Worm (Caenorhabditis elegans) whole organism, early embryonic: ENCODE measurements around the gene ZK863.8.
A peak's percentile ranks its signal among the peaks of the same experiment; 100 is the strongest.

Experiments
- B0310.2 ChIP-seq: sonication (generic microtip); optimal IDR thresholded peaks from 2 replicates; lab custom pipeline; 2016; ENCODE audit warnings: mild to moderate bottlenecking, missing genetic modification characterization, missing compliant biosample characterization
- F13C5.2 ChIP-seq: sonication (generic microtip); optimal IDR thresholded peaks from 2 replicates; lab custom pipeline; 2017; ENCODE audit warnings: mild to moderate bottlenecking, missing genetic modification characterization, inconsistent platforms, missing compliant biosample characterization
- aly-1 ChIP-seq: sonication (generic microtip); optimal IDR thresholded peaks from 2 replicates; lab custom pipeline; 2016; ENCODE audit warnings: missing genetic modification characterization, missing compliant biosample characterization
- ama-1 ChIP-seq: fragments of 150-350 bp; optimal IDR thresholded peaks from 2 replicates; lab custom pipeline; 2014
- ceh-13 ChIP-seq: fragments of 200-800 bp; sonication (Bioruptor generic); optimal IDR thresholded peaks from 2 replicates; lab custom pipeline; 2018; ENCODE audit warnings: mild to moderate bottlenecking, missing genetic modification characterization, missing compliant biosample characterization
- ceh-36 ChIP-seq: sonication (generic microtip); optimal IDR thresholded peaks from 2 replicates; lab custom pipeline; 2016; ENCODE audit warnings: missing genetic modification characterization, inconsistent platforms, missing compliant biosample characterization
- ets-7 ChIP-seq: sonication (generic microtip); optimal IDR thresholded peaks from 2 replicates; lab custom pipeline; 2016; ENCODE audit warnings: missing genotype, missing genetic modification characterization, missing compliant biosample characterization
- flt-1 ChIP-seq: fragments of 200-800 bp; sonication (Bioruptor generic); IDR thresholded peaks from 2 replicates; pipeline ENCODE4 v1.3.6; 2022; ENCODE audit warnings: missing genetic modification characterization, missing compliant biosample characterization
- hmbx-1 ChIP-seq: sonication (generic microtip); optimal IDR thresholded peaks from 2 replicates; lab custom pipeline; 2016; ENCODE audit warnings: mild to moderate bottlenecking, missing genetic modification characterization, missing compliant biosample characterization
- hmg-4 ChIP-seq: fragments of 200-800 bp; sonication (Bioruptor generic); optimal IDR thresholded peaks from 2 replicates; lab custom pipeline; 2018; ENCODE audit warnings: mild to moderate bottlenecking, missing genetic modification characterization, missing compliant biosample characterization
- hnd-1 ChIP-seq: sonication (generic microtip); optimal IDR thresholded peaks from 2 replicates; lab custom pipeline; 2016; ENCODE audit warnings: missing genetic modification characterization, missing compliant biosample characterization
- pes-1 ChIP-seq: fragments of 200-800 bp; sonication (Bioruptor generic); IDR thresholded peaks from 2 replicates; pipeline ENCODE4 v1.3.6; 2022; ENCODE audit warnings: missing genetic modification reagents, missing genetic modification characterization, missing compliant biosample characterization
- scrt-1 ChIP-seq: fragments of 200-800 bp; sonication (Bioruptor generic); IDR thresholded peaks from 2 replicates; pipeline ENCODE4 v1.3.6; 2022; ENCODE audit warnings: missing genetic modification characterization, missing compliant biosample characterization
- sea-1 ChIP-seq: fragments of 200-800 bp; sonication (Bioruptor generic); conservative IDR thresholded peaks from 2 replicates; pipeline ENCODE4 v1.3.6; 2022; ENCODE audit warnings: missing genetic modification characterization, missing compliant biosample characterization
- tbx-11 ChIP-seq: fragments of 200-800 bp; sonication (Bioruptor generic); IDR thresholded peaks from 2 replicates; pipeline ENCODE4 v1.3.6; 2022; ENCODE audit warnings: missing genetic modification characterization, missing compliant biosample characterization
- tbx-37 ChIP-seq: fragments of 200-800 bp; sonication (Bioruptor generic); conservative IDR thresholded peaks from 2 replicates; pipeline ENCODE4 v1.3.6; 2022; ENCODE audit warnings: missing genetic modification reagents, missing genetic modification characterization, missing compliant biosample characterization
- tra-4 ChIP-seq: sonication (generic microtip); optimal IDR thresholded peaks from 2 replicates; lab custom pipeline; 2017; ENCODE audit warnings: missing genetic modification characterization, missing compliant biosample characterization

ZK863.8 gene

DNA sequence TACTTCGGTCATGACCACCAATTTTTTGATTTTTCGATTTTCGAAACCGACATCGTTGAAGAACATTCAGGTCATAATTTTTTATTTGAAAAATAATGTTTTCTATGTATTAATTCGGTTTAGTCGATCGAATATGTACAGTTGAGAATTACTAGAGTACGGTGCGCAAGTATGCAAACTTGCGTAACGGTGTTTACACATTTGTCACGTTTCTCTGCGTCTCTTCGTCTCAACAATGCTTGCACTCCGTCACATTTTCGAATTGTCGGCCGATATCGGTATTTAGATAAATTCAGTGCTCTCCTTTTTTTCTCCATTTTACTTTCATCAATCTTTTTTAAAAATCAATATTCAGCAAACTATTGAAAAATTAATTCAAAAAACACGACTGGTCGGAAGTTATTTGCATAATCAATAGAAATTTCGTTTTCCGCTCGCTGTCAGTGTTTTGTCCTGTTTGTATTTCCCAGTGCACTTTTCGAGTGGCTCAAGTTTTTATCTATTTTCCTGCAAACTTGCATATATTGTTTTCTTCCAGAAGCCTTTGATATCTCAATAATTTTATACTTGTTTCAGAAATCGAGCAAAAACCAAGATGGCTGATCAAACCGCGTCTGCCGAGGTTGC lies 3.7 kb upstream of the ZK863.8 start, which contains the start of gene dpy-30:
Gene dpy-30, plus strand, starts transcription at position 577 of the 627 bp plus-strand sequence.
- TF ChIP-seq ama-1 (no peak), F13C5.2 (tag; lab: Kevin White, UChicago) (peak; percentile 39), hmg-4 (GFP tag; lab: Kevin White, UChicago) (no peak), hmbx-1 (no peak), tbx-11 (GFP tag; lab: Robert Waterston, UW) (no peak), B0310.2 (tag; lab: Kevin White, UChicago) (no peak), sea-1 (GFP tag; lab: Robert Waterston, UW) (no peak), pes-1 (GFP tag; lab: Robert Waterston, UW) (no peak), flt-1 (GFP tag; lab: Robert Waterston, UW) (no peak)

- no peak for TF ChIP-seq B0310.2 (tag; lab: Kevin White, UChicago)
- no peak for TF ChIP-seq hmbx-1
- TF ChIP-seq hmg-4 (GFP tag; lab: Kevin White, UChicago) = no peak
These were observed 1.5 kb upstream of the ZK863.8 start for ce11 chrV:12188830-12189229.

DNA sequence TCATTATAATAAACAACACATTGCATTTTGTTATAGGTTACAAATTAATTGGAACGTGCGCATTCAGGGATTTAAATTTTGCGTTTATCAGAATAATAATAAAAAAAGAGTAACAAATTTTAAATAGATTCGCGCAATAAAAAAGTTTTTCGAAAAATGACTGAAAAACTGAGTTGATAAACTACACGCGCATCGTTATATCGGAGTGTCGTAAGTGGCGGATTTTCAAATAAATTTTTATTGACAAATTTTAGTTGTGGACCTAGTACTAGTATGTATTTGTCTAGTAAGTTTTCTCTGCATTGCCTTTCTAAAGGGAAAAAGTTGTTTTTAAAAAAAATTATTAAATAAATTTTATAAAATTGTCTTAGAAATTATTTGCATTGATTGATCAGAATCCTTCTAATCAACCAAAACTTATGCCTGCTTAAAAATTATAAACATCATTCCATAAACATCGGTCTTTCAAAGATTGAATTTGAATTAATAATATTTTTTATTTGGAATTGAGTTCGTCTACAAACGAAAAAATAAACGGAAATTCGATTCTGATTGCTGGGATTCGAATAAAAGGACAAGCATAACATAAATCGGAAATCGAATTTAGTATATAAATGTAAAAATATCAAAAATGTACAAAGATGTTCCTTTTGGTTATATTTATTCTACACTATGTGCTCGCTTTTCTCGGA lies 2.9 kb downstream of the ZK863.8 start, which contains the start of gene srd-4:
Gene srd-4, plus strand, starts transcription at position 642 of the 692 bp plus-strand sequence.
- TF ChIP-seq tbx-37 (GFP tag; lab: Robert Waterston, UW) = no peak
- TF ChIP-seq tbx-11 (GFP tag; lab: Robert Waterston, UW) = no peak
- TF ChIP-seq scrt-1 (GFP tag; lab: Robert Waterston, UW) = no peak
- TF ChIP-seq B0310.2 (tag; lab: Kevin White, UChicago) = no peak
- TF ChIP-seq ets-7 = no peak

- TF ChIP-seq sea-1 (GFP tag; lab: Robert Waterston, UW) (no peak), hnd-1 (tag; lab: Kevin White, UChicago) (no peak), ceh-36 (tag; lab: Kevin White, UChicago) (no peak), tbx-11 (GFP tag; lab: Robert Waterston, UW) (no peak), B0310.2 (tag; lab: Kevin White, UChicago) (no peak), tra-4 (tag; lab: Kevin White, UChicago) (no peak), aly-1 (tag; lab: Kevin White, UChicago) (no peak), tbx-37 (GFP tag; lab: Robert Waterston, UW) (no peak)
These were observed 3.5 kb downstream of the ZK863.8 start, which contains the start of gene usip-1 for ce11 chrV:12183854-12184253. Gene usip-1, minus strand, starts transcription at chrV:12184194.

DNA sequence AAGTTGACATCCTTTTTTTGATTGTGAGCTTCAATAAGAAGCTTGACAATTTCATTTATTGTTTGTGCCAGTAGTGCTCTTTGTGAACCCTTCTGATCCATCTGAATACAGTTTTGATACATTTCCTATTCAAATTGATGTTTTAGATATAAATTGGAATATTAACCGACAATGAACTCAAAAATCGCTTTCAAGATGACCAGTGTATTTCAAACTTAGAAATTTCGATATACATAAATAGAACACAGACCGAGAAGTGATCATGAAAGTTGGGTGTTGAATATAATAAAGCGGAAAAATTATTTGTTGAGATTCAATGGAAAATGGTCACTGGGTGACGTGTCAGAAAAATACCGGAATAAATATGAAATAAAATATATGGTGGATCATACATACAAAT lies 6.0 kb downstream of the ZK863.8 start, which contains the start of gene elpc-3:
Gene elpc-3, minus strand, starts transcription at position 101 of the 400 bp plus-strand sequence.
- TF ChIP-seq ets-7 = no peak

DNA sequence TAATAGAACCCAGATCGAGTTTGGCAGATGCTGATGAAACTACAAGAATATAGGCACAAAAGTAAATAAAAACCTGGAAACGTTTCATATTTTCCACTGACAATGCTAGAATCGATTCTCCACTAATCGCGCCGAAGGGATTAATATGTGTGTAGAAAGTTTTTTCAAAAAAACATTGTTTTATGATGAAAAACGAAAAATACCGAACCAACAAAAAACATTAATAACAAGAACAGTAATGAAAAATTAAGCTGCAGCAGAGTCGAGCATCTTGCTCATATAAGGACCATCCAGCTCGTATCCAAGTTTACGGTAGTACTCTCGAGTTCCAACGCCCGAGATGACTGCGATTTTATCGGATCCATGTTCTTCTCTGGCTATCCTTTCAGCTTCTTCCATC lies 8.0 kb downstream of the ZK863.8 start, which contains the start of gene clec-224:
Gene clec-224, minus strand, starts transcription at position 101 of the 400 bp plus-strand sequence.
- TF ChIP-seq ceh-36 (tag; lab: Kevin White, UChicago) (peak; percentile 9), ama-1 (no peak)

DNA sequence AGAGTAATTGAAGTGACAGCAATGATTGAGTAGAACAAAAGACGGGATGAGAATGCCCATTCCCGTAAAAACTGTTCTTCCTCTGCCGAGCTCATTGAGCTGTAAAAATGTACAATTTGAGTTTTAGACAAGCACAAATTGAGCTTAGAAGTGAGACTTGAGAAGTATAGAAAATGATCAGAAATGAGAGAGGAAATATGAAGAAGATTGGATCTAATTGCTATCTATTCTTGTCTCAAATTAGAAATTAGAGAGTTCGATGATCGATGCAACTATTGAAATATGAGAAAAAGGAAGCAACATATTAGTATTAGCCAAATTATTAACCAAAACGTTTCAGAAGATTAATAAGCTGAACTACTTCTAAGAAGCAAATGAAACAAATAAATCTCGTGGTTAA lies 17.2 kb downstream of the ZK863.8 start, which contains the start of gene ZK863.1:
Gene ZK863.1, minus strand, starts transcription at position 101 of the 400 bp plus-strand sequence.
- no peak for TF ChIP-seq hmbx-1
- TF ChIP-seq flt-1 (GFP tag; lab: Robert Waterston, UW) = no peak
- TF ChIP-seq tbx-37 (GFP tag; lab: Robert Waterston, UW) = no peak
- no peak for TF ChIP-seq ceh-13 (GFP tag; lab: Kevin White, UChicago)
- no peak for TF ChIP-seq tra-4 (tag; lab: Kevin White, UChicago)
- no peak for TF ChIP-seq sea-1 (GFP tag; lab: Robert Waterston, UW)
- TF ChIP-seq aly-1 (tag; lab: Kevin White, UChicago) = no peak
- TF ChIP-seq ceh-36 (tag; lab: Kevin White, UChicago) = no peak
- no peak for TF ChIP-seq pes-1 (GFP tag; lab: Robert Waterston, UW)
- TF ChIP-seq F13C5.2 (tag; lab: Kevin White, UChicago) = no peak
- no peak for TF ChIP-seq B0310.2 (tag; lab: Kevin White, UChicago)
- no peak for TF ChIP-seq hmg-4 (GFP tag; lab: Kevin White, UChicago)
- no peak for TF ChIP-seq hnd-1 (tag; lab: Kevin White, UChicago)
- TF ChIP-seq ama-1 = no peak
- TF ChIP-seq tbx-11 (GFP tag; lab: Robert Waterston, UW) = no peak
- no peak for TF ChIP-seq ets-7
- no peak for TF ChIP-seq scrt-1 (GFP tag; lab: Robert Waterston, UW)

ce11 chrV:12167653-12168052 lies 19.7 kb downstream of the ZK863.8 start, which contains the start of gene col-37:
Gene col-37, minus strand, starts transcription at chrV:12167753.
- TF ChIP-seq ceh-13 (GFP tag; lab: Kevin White, UChicago) (no peak), tra-4 (tag; lab: Kevin White, UChicago) (no peak), B0310.2 (tag; lab: Kevin White, UChicago) (no peak), tbx-11 (GFP tag; lab: Robert Waterston, UW) (no peak), scrt-1 (GFP tag; lab: Robert Waterston, UW) (no peak), hmbx-1 (no peak), sea-1 (GFP tag; lab: Robert Waterston, UW) (no peak), flt-1 (GFP tag; lab: Robert Waterston, UW) (no peak), ceh-36 (tag; lab: Kevin White, UChicago) (no peak), ama-1 (no peak), hnd-1 (tag; lab: Kevin White, UChicago) (no peak)
